Fruit fly (Drosophila melanogaster) whole organism, embryonic: Measurements from ENCODE around the gene D1.

Source experiments
- Asciz ChIP-seq: fragments of 200-800 bp; sonication (Bioruptor generic); optimal IDR thresholded peaks from 2 replicates; lab custom pipeline; 2017; ENCODE audit warnings: missing biosample characterization, mild to moderate bottlenecking, missing genetic modification characterization, missing genetic modification reagents
- Bgb ChIP-seq: fragments of 200-800 bp; sonication (Bioruptor generic); IDR thresholded peaks from 2 replicates; pipeline ENCODE4 v1.3.6; 2022; ENCODE audit warnings: missing biosample characterization, missing genetic modification characterization; ENCODE audit not compliant: partially characterized antibody
- CG14710 ChIP-seq: fragments of 200-800 bp; sonication (Bioruptor generic); optimal IDR thresholded peaks from 3 replicates; lab custom pipeline; 2019; ENCODE audit warnings: missing biosample characterization, mild to moderate bottlenecking, missing genetic modification characterization, moderate library complexity
- CG1529 ChIP-seq: fragments of 200-800 bp; sonication (Bioruptor generic); optimal IDR thresholded peaks from 3 replicates; lab custom pipeline; 2018; ENCODE audit warnings: missing biosample characterization, missing genetic modification characterization
- CG15479 ChIP-seq: fragments of 200-800 bp; sonication (Bioruptor generic); optimal IDR thresholded peaks from 3 replicates; lab custom pipeline; 2019; ENCODE audit warnings: missing biosample characterization, mild to moderate bottlenecking, missing genetic modification characterization, moderate library complexity
- CG16813 ChIP-seq: fragments of 200-800 bp; sonication (Bioruptor generic); IDR thresholded peaks from 3 replicates; pipeline ENCODE4 v1.3.6; 2022; ENCODE audit warnings: missing biosample characterization, missing genetic modification characterization; ENCODE audit not compliant: partially characterized antibody
- CG17361 ChIP-seq: fragments of 200-800 bp; sonication (Bioruptor generic); IDR thresholded peaks from 3 replicates; pipeline ENCODE4 v1.3.6; 2022; ENCODE audit warnings: missing biosample characterization, missing genetic modification characterization
- CG2199 ChIP-seq: fragments of 200-800 bp; sonication (Bioruptor generic); IDR thresholded peaks from 3 replicates; pipeline ENCODE4 v1.3.6; 2022; ENCODE audit warnings: missing biosample characterization, missing genetic modification characterization
- CG34224 ChIP-seq: fragments of 200-800 bp; sonication (Bioruptor generic); IDR thresholded peaks from 3 replicates; pipeline ENCODE4 v1.3.6; 2022; ENCODE audit warnings: missing biosample characterization, missing genetic modification characterization; ENCODE audit not compliant: partially characterized antibody
- CG4617 ChIP-seq: fragments of 200-800 bp; sonication (Bioruptor generic); optimal IDR thresholded peaks from 3 replicates; lab custom pipeline; 2016; ENCODE audit warnings: missing biosample characterization, missing genetic modification characterization, borderline replicate concordance
- CG6254 ChIP-seq: fragments of 200-800 bp; sonication (Bioruptor generic); optimal IDR thresholded peaks from 3 replicates; lab custom pipeline; 2017; ENCODE audit warnings: mild to moderate bottlenecking, missing biosample characterization, missing genetic modification reagents, missing genetic modification characterization
- CG6791 ChIP-seq: fragments of 200-800 bp; sonication (Bioruptor generic); IDR thresholded peaks from 3 replicates; pipeline ENCODE4 v1.3.6; 2022; ENCODE audit warnings: missing biosample characterization, missing genetic modification characterization; ENCODE audit not compliant: partially characterized antibody
- CG7357 ChIP-seq: fragments of 200-800 bp; sonication (Bioruptor generic); IDR thresholded peaks from 3 replicates; pipeline ENCODE4 v1.3.6; 2022; ENCODE audit warnings: missing biosample characterization, missing genetic modification characterization
- CG8281 ChIP-seq: fragments of 200-800 bp; sonication (Bioruptor generic); optimal IDR thresholded peaks from 2 replicates; lab custom pipeline; 2018; ENCODE audit warnings: missing biosample characterization, mild to moderate bottlenecking, missing genetic modification characterization, moderate library complexity
- CG9876 ChIP-seq: fragments of 200-800 bp; sonication (Bioruptor generic); optimal IDR thresholded peaks from 2 replicates; lab custom pipeline; 2016; ENCODE audit warnings: missing biosample characterization, missing genetic modification characterization
- Dll ChIP-seq: fragments of 200-800 bp; sonication (Bioruptor generic); IDR thresholded peaks from 4 replicates; pipeline ENCODE4 v1.3.6; 2022; ENCODE audit warnings: missing biosample characterization, missing genetic modification characterization; ENCODE audit not compliant: partially characterized antibody
- E2f2 ChIP-seq: fragments of 200-800 bp; sonication (Bioruptor generic); IDR thresholded peaks from 2 replicates; pipeline ENCODE4 v1.3.6; 2022; ENCODE audit warnings: missing biosample characterization, missing genetic modification characterization
- HLH4C ChIP-seq: fragments of 200-800 bp; sonication (Bioruptor generic); IDR thresholded peaks from 3 replicates; pipeline ENCODE4 v1.3.6; 2022; ENCODE audit warnings: missing biosample characterization, missing genetic modification characterization; ENCODE audit not compliant: partially characterized antibody
- Lhr ChIP-seq: fragments of 200-800 bp; sonication (Bioruptor generic); optimal IDR thresholded peaks from 3 replicates; lab custom pipeline; 2017; ENCODE audit warnings: mild to moderate bottlenecking, missing biosample characterization, missing genetic modification reagents, missing genetic modification characterization
- Mad ChIP-seq: fragments of 200-800 bp; sonication (Bioruptor generic); optimal IDR thresholded peaks from 2 replicates; lab custom pipeline; 2016; ENCODE audit warnings: missing biosample characterization, missing genetic modification characterization
- Myb ChIP-seq: fragments of 200-800 bp; sonication (Bioruptor generic); optimal IDR thresholded peaks from 2 replicates; lab custom pipeline; 2016; ENCODE audit warnings: missing biosample characterization, missing genetic modification characterization
- NK7.1 ChIP-seq: fragments of 200-800 bp; sonication (Bioruptor generic); optimal IDR thresholded peaks from 3 replicates; lab custom pipeline; 2016; ENCODE audit warnings: missing biosample characterization, missing genetic modification characterization
- Opbp ChIP-seq: fragments of 200-800 bp; sonication (Bioruptor generic); IDR thresholded peaks from 3 replicates; pipeline ENCODE4 v1.3.6; 2022; ENCODE audit warnings: missing biosample characterization, missing genetic modification characterization; ENCODE audit not compliant: partially characterized antibody
- Poxn ChIP-seq: fragments of 200-800 bp; sonication (Bioruptor generic); IDR thresholded peaks from 2 replicates; pipeline ENCODE4 v1.3.6; 2022; ENCODE audit warnings: missing biosample characterization, missing genetic modification characterization
- Spps ChIP-seq: fragments of 200-800 bp; sonication (Bioruptor generic); optimal IDR thresholded peaks from 2 replicates; lab custom pipeline; 2018; ENCODE audit warnings: missing biosample characterization, mild to moderate bottlenecking, missing genetic modification characterization
- Sry-β ChIP-seq: fragments of 200-800 bp; sonication (Bioruptor generic); optimal IDR thresholded peaks from 2 replicates; lab custom pipeline; 2018; ENCODE audit warnings: missing biosample characterization, mild to moderate bottlenecking, missing genetic modification characterization, moderate library complexity
- Sry-δ ChIP-seq: fragments of 200-800 bp; sonication (Bioruptor generic); optimal IDR thresholded peaks from 2 replicates; lab custom pipeline; 2016; ENCODE audit warnings: missing biosample characterization, missing genetic modification characterization
- amos ChIP-seq: fragments of 200-800 bp; sonication (Bioruptor generic); IDR thresholded peaks from 2 replicates; pipeline ENCODE4 v1.3.6; 2022; ENCODE audit warnings: missing biosample characterization, missing genetic modification characterization; ENCODE audit not compliant: partially characterized antibody
- ato ChIP-seq: fragments of 200-800 bp; sonication (Bioruptor generic); IDR thresholded peaks from 2 replicates; pipeline ENCODE4 v1.3.6; 2022; ENCODE audit warnings: missing biosample characterization, missing genetic modification characterization; ENCODE audit not compliant: partially characterized antibody
- cad ChIP-seq: fragments of >200 bp; optimal IDR thresholded peaks from 2 replicates; lab custom pipeline; 2017; ENCODE audit warnings: missing biosample characterization, missing genetic modification characterization
- chn ChIP-seq: fragments of 200-800 bp; sonication (Bioruptor generic); optimal IDR thresholded peaks from 2 replicates; lab custom pipeline; 2016; ENCODE audit warnings: missing biosample characterization, missing genetic modification characterization
- dimm ChIP-seq: fragments of 200-800 bp; sonication (Bioruptor generic); IDR thresholded peaks from 2 replicates; pipeline ENCODE4 v1.3.6; 2022; ENCODE audit warnings: missing biosample characterization, missing genetic modification characterization
- ems ChIP-seq: fragments of 200-800 bp; sonication (Bioruptor generic); optimal IDR thresholded peaks from 3 replicates; lab custom pipeline; 2016; ENCODE audit warnings: missing biosample characterization, missing genetic modification characterization
- fd96Cb ChIP-seq: fragments of 200-800 bp; sonication (Bioruptor generic); optimal IDR thresholded peaks from 2 replicates; lab custom pipeline; 2018; ENCODE audit warnings: missing biosample characterization, mild to moderate bottlenecking, missing genetic modification characterization, moderate library complexity
- gce ChIP-seq: fragments of 200-800 bp; sonication (Bioruptor generic); IDR thresholded peaks from 3 replicates; pipeline ENCODE4 v1.3.6; 2022; ENCODE audit warnings: missing biosample characterization, missing genetic modification characterization
- gro ChIP-seq: fragments of 200-800 bp; sonication (Bioruptor generic); optimal IDR thresholded peaks from 2 replicates; lab custom pipeline; 2016; ENCODE audit warnings: missing biosample characterization, missing genetic modification characterization
- gsb-n ChIP-seq: fragments of 200-800 bp; sonication (Bioruptor generic); optimal IDR thresholded peaks from 3 replicates; lab custom pipeline; 2018; ENCODE audit warnings: missing biosample characterization, mild to moderate bottlenecking, missing genetic modification characterization
- nerfin-2 ChIP-seq: fragments of 200-800 bp; sonication (Bioruptor generic); IDR thresholded peaks from 2 replicates; pipeline ENCODE4 v1.3.6; 2022; ENCODE audit warnings: missing biosample characterization, missing genetic modification characterization; ENCODE audit not compliant: partially characterized antibody
- nmo ChIP-seq: fragments of 200-800 bp; sonication (Bioruptor generic); optimal IDR thresholded peaks from 2 replicates; lab custom pipeline; 2018; ENCODE audit warnings: missing biosample characterization, mild to moderate bottlenecking, missing genetic modification characterization, moderate library complexity
- odd ChIP-seq: fragments of 200-800 bp; sonication (Bioruptor generic); optimal IDR thresholded peaks from 2 replicates; lab custom pipeline; 2017; ENCODE audit warnings: missing biosample characterization, mild to moderate bottlenecking, missing genetic modification characterization
- org-1 ChIP-seq: fragments of 200-800 bp; sonication (Bioruptor generic); optimal IDR thresholded peaks from 2 replicates; lab custom pipeline; 2017; ENCODE audit warnings: missing biosample characterization, missing genetic modification characterization
- phol ChIP-seq: fragments of 200-800 bp; sonication (Bioruptor generic); optimal IDR thresholded peaks from 3 replicates; lab custom pipeline; 2018; ENCODE audit warnings: missing biosample characterization, mild to moderate bottlenecking, missing genetic modification characterization, moderate library complexity
- pzg ChIP-seq: fragments of 200-800 bp; sonication (Bioruptor generic); optimal IDR thresholded peaks from 3 replicates; lab custom pipeline; 2018; ENCODE audit warnings: missing biosample characterization, mild to moderate bottlenecking, missing genetic modification characterization, moderate library complexity
- row ChIP-seq: fragments of 200-800 bp; sonication (Bioruptor generic); IDR thresholded peaks from 3 replicates; pipeline ENCODE4 v1.3.6; 2022; ENCODE audit warnings: missing biosample characterization, missing genetic modification characterization
- tna ChIP-seq: fragments of 200-800 bp; sonication (Bioruptor generic); IDR thresholded peaks from 2 replicates; pipeline ENCODE4 v1.3.6; 2022; ENCODE audit warnings: missing biosample characterization, missing genetic modification characterization; ENCODE audit not compliant: partially characterized antibody
- trem ChIP-seq: fragments of 200-800 bp; optimal IDR thresholded peaks from 3 replicates; lab custom pipeline; 2019; ENCODE audit warnings: missing biosample characterization, mild to moderate bottlenecking, missing genetic modification characterization, moderate library complexity
- vnd ChIP-seq: fragments of 200-800 bp; sonication (Bioruptor generic); IDR thresholded peaks from 3 replicates; pipeline ENCODE4 v1.3.6; 2022; ENCODE audit warnings: missing biosample characterization, missing genetic modification characterization; ENCODE audit not compliant: partially characterized antibody

The D1 gene

dm6 chr3R:9258252-9259225 lies 18.1 kb upstream of the D1 start, which contains the start of the genes Ibf2 and Ibf1 (continued):
- TF ChIP-seq CG2199 (GFP tag; lab: Robert Waterston, UW) (no peak), Asciz (GFP tag; lab: Kevin White, UChicago) (no peak), CG17361 (GFP tag; lab: Robert Waterston, UW) (0 out of 3 replicates have a peak, but pooled peaks have one; percentile 28), nmo (GFP tag; lab: Kevin White, UChicago) (peak; percentile 13), Sry-β (GFP tag; lab: Kevin White, UChicago) (peak; percentile 70), CG6254 (GFP tag; lab: Kevin White, UChicago) (no peak), fd96Cb (tag; lab: Kevin White, UChicago) (no peak), Myb (GFP tag; lab: Kevin White, UChicago) (peak; percentile 21), CG9876 (GFP tag; lab: Kevin White, UChicago) (no peak), gro (GFP tag; lab: Kevin White, UChicago) (no peak), row (GFP tag; lab: Robert Waterston, UW) (peak; percentile 55; the same call in 2 of the 3 replicates), gsb-n (no peak), CG6791 (peak; percentile 92), CG4617 (GFP tag; lab: Kevin White, UChicago) (peak; percentile 9), CG8281 (no peak), Bgb (peak; percentile 88), Dll (GFP tag; lab: Robert Waterston, UW) (peak; percentile 80), Opbp (GFP tag; lab: Robert Waterston, UW) (peak; percentile 80; the same call in 2 of the 3 replicates), Spps (no peak), E2f2 (GFP tag; lab: Robert Waterston, UW) (peak; percentile 60), chn (GFP tag; lab: Kevin White, UChicago) (no peak), CG34224 (GFP tag; lab: Robert Waterston, UW) (peak; percentile 82), nerfin-2 (GFP tag; lab: Robert Waterston, UW) (peak; percentile 81), CG7357 (GFP tag; lab: Robert Waterston, UW) (no peak), pzg (GFP tag; lab: Kevin White, UChicago) (peak; percentile 42), gce (GFP tag; lab: Robert Waterston, UW) (no peak), CG1529 (GFP tag; lab: Kevin White, UChicago) (no peak), CG16813 (GFP tag; lab: Robert Waterston, UW) (peak; percentile 84), amos (peak; percentile 87), NK7.1 (GFP tag; lab: Kevin White, UChicago) (no peak), ato (GFP tag; lab: Robert Waterston, UW) (peak; percentile 83), org-1 (no peak), CG15479 (peak; percentile 41), dimm (no peak), Sry-δ (GFP tag; lab: Kevin White, UChicago) (peak; percentile 22), phol (tag; lab: Kevin White, UChicago) (peak; percentile 89), trem (tag; lab: Kevin White, UChicago) (peak; percentile 23), HLH4C (peak; percentile 77), Lhr (peak; percentile 2), tna (GFP tag; lab: Robert Waterston, UW) (peak; percentile 69), Poxn (GFP tag; lab: Robert Waterston, UW) (no peak), vnd (GFP tag; lab: Robert Waterston, UW) (peak; percentile 79), Mad (no peak), ems (GFP tag; lab: Kevin White, UChicago) (no peak), CG14710 (peak; percentile 62), odd (GFP tag; lab: Kevin White, UChicago) (no peak), cad (GFP tag; lab: Kevin White, UChicago) (no peak)
